Worm (Caenorhabditis elegans) whole organism, L4/young adult: Measurements from ENCODE around the gene cpr-4.

Experiments
- W03F9.2 ChIP-seq: fragments of 150-350 bp; optimal IDR thresholded peaks from 2 replicates; lab custom pipeline; 2014; ENCODE audit warnings: missing biosample characterization, missing genetic modification characterization
- dao-5 ChIP-seq: sonication (generic microtip); optimal IDR thresholded peaks from 2 replicates; lab custom pipeline; 2016; ENCODE audit warnings: missing genotype, missing genetic modification characterization, moderate library complexity, missing compliant biosample characterization
- him-1 ChIP-seq: sonication (generic microtip); optimal IDR thresholded peaks from 2 replicates; lab custom pipeline; 2016; ENCODE audit warnings: missing genotype, missing genetic modification reagents, missing genetic modification characterization, missing compliant biosample characterization

cpr-4 gene

ce11 chrV:6658765-6659164 is 44.3 kb downstream of the cpr-4 start:
- TF ChIP-seq him-1 (tag; lab: Kevin White, UChicago) (peak; percentile 76), W03F9.2 (tag; lab: Kevin White, UChicago) (no peak)

- TF ChIP-seq W03F9.2 (tag; lab: Kevin White, UChicago) (no peak), him-1 (tag; lab: Kevin White, UChicago) (no peak), dao-5 (no peak)
Observed at ce11 chrV:6659533-6659932, 45.1 kb downstream of the cpr-4 start.

- TF ChIP-seq dao-5 (no peak), W03F9.2 (tag; lab: Kevin White, UChicago) (no peak), him-1 (tag; lab: Kevin White, UChicago) (no peak)
Observed at ce11 chrV:6661658-6662057, 47.2 kb downstream of the cpr-4 start.

ce11 chrV:6662505-6662904 is 48.0 kb downstream of the cpr-4 start:
- TF ChIP-seq him-1 (tag; lab: Kevin White, UChicago) (no peak), dao-5 (no peak), W03F9.2 (tag; lab: Kevin White, UChicago) (no peak)
